Worm (Caenorhabditis elegans) whole organism, L4/young adult: ENCODE measurements around the gene marg-1.

ENCODE experiments used
- dao-5 ChIP-seq: sonication (generic microtip); optimal IDR thresholded peaks from 2 replicates; lab custom pipeline; 2016; ENCODE audit warnings: missing genotype, missing genetic modification characterization, moderate library complexity, missing compliant biosample characterization
- him-1 ChIP-seq: sonication (generic microtip); optimal IDR thresholded peaks from 2 replicates; lab custom pipeline; 2016; ENCODE audit warnings: missing genotype, missing genetic modification reagents, missing genetic modification characterization, missing compliant biosample characterization

DNA sequence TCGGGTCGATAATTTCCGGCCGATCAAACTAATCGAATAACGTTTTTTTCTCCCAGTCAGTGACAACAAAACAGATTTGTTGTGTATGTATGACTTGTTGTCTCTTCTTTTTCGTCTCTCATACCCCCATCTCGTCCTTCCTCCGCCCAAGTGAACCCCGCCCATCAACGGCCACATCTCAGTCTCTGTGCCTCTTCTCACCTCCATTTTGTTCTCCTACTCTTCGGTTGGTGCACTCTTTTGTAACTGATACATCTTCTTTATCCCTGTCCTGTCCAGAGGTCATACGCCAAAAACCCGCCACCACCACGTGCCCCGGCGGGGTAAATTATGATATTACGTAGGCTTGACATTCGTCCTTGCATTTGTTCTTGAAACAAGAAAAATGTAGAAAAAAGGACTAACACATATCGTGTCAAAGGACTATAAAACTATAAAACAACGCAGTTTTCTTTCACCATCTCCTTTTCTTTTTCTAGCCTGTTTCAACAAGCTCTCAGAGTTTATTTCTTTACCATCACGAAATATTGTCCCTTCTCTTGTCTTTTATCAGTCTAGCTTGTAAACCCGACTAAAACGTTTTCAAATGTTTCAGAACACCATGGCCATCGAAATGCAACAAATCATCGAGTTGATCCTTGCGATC, 6.6 kb upstream of the marg-1 start, which contains the start of gene pmpl-1:
- TF ChIP-seq him-1 (tag; lab: Kevin White, UChicago), result no peak
- no peak for TF ChIP-seq dao-5 (tag; lab: Kevin White, UChicago)
